Fruit fly (Drosophila melanogaster): Measurements from ENCODE around the gene CG32240.

The CG32240 gene

dm6 chr3L:4363887-4364794 is 17.3 kb downstream of the CG32240 start, which contains the start of the genes Cip4 and mRpS6 (continued):
- TF ChIP-seq salr (GFP tag; optimal IDR thresholded peaks at IDR 0.05) (peak; percentile 49 to 79), spab (GFP tag; optimal IDR thresholded peaks at IDR 0.05) (no peak), svp (GFP tag) (no peak), CG6163 (GFP tag; IDR thresholded peaks at IDR 0.05) (peak; percentile 83), Met (GFP tag; optimal IDR thresholded peaks at IDR 0.05) (peak; percentile 81), vri (GFP tag; optimal IDR thresholded peaks at IDR 0.05) (peak; percentile 66), topi (GFP tag; optimal IDR thresholded peaks at IDR 0.05) (peak; percentile 52), esn (GFP tag; optimal IDR thresholded peaks at IDR 0.05) (peak; percentile 85), Eip93F (GFP tag; optimal IDR thresholded peaks at IDR 0.05) (peak; percentile 30), CG1621 (tag; optimal IDR thresholded peaks at IDR 0.05) (no peak), CG16779 (tag; optimal IDR thresholded peaks at IDR 0.05) (peak; percentile 39), CG4318 (GFP tag; optimal IDR thresholded peaks at IDR 0.05) (peak; percentile 72), Hr4 (GFP tag; optimal IDR thresholded peaks at IDR 0.05) (peak; percentile 78), Lpt (GFP tag; optimal IDR thresholded peaks at IDR 0.05) (peak; percentile 55), Hr39 (GFP tag; optimal IDR thresholded peaks at IDR 0.05) (peak; percentile 76), fd85E (GFP tag; optimal IDR thresholded peaks at IDR 0.05) (no peak), fkh (GFP tag; optimal IDR thresholded peaks at IDR 0.05) (peak; percentile 56), cyc (GFP tag; optimal IDR thresholded peaks at IDR 0.05) (no peak), achi (GFP tag; optimal IDR thresholded peaks at IDR 0.05) (peak; percentile 81), pdm3 (GFP tag; optimal IDR thresholded peaks at IDR 0.05) (peak; percentile 86), Hr38 (GFP tag; optimal IDR thresholded peaks at IDR 0.05) (no peak), CG6792 (GFP tag; optimal IDR thresholded peaks at IDR 0.05) (peak; percentile 66), CG31627 (GFP tag; optimal IDR thresholded peaks at IDR 0.05) (peak; percentile 80), Blimp-1 (GFP tag; optimal IDR thresholded peaks at IDR 0.05) (no peak), CG3032 (tag; optimal IDR thresholded peaks at IDR 0.05) (peak; percentile 31), CG32006 (GFP tag; optimal IDR thresholded peaks at IDR 0.05) (peak; percentile 76), dsx (GFP tag; optimal IDR thresholded peaks at IDR 0.05; ENCODE audit: poor library complexity, severe bottlenecking) (peak; percentile 70), CG3919 (GFP tag; optimal IDR thresholded peaks at IDR 0.05) (peak; percentile 19), Sox14 (GFP tag; optimal IDR thresholded peaks at IDR 0.05) (peak; percentile 81), CG11762 (GFP tag; optimal IDR thresholded peaks at IDR 0.05; ENCODE audit: insufficient read depth) (no peak), dac (GFP tag; optimal IDR thresholded peaks at IDR 0.05) (peak; percentile 39), Sox102F (GFP tag; optimal IDR thresholded peaks at IDR 0.05) (no peak)

DNA sequence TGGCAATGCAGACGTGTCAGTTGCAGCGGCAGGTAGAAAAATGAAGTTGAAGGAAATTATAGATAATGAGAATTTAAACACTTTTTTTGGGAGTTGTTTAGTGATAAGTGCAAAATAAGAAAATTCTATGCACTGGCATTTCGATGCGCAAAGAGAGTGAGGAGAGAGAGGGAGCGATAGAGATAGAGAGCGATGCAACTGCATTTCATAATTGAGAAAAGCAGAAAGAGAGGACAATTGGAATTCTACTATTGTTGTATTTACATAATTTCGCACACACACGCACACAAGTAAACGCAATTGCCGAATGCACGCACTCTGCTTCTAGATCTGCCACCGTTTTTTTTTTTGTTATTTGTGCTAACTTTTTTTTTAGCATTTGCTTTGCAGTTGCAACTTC is 17.9 kb downstream of the CG32240 start:
- TF ChIP-seq CG8119 (GFP tag; IDR thresholded peaks at IDR 0.05) (0 out of 3 replicates have a peak, but pooled peaks have one; percentile 19), lz (GFP tag; optimal IDR thresholded peaks at IDR 0.05) (no peak), Hr4 (GFP tag; optimal IDR thresholded peaks at IDR 0.05) (no peak), svp (GFP tag) (no peak), Eip78C (GFP tag) (peak; percentile 8), cyc (GFP tag; optimal IDR thresholded peaks at IDR 0.05) (no peak), Blimp-1 (GFP tag; optimal IDR thresholded peaks at IDR 0.05) (no peak), salr (GFP tag; optimal IDR thresholded peaks at IDR 0.05) (peak in 1 of 2 experiments; percentile 33)

- TF ChIP-seq CG6854 (GFP tag; optimal IDR thresholded peaks at IDR 0.05): no peak
- TF ChIP-seq Sox14 (GFP tag; optimal IDR thresholded peaks at IDR 0.05): no peak
- no peak for TF ChIP-seq Eip78C (GFP tag)
- no peak for TF ChIP-seq CG15336 (GFP tag; IDR thresholded peaks at IDR 0.05)
- no peak for TF ChIP-seq CG6276 (GFP tag; optimal IDR thresholded peaks at IDR 0.05)
- TF ChIP-seq Sox15 (GFP tag; optimal IDR thresholded peaks at IDR 0.05): no peak
- TF ChIP-seq svp (GFP tag): no peak
- no peak for TF ChIP-seq Eip75B (GFP tag; optimal IDR thresholded peaks at IDR 0.05)
- no peak for TF ChIP-seq eg (GFP tag; IDR thresholded peaks at IDR 0.05)
- no peak for TF ChIP-seq Hr39 (GFP tag; optimal IDR thresholded peaks at IDR 0.05)
- no peak for TF ChIP-seq cyc (GFP tag; optimal IDR thresholded peaks at IDR 0.05)
- no peak for TF ChIP-seq Eip93F (GFP tag; optimal IDR thresholded peaks at IDR 0.05)
- TF ChIP-seq CG9139 (GFP tag; optimal IDR thresholded peaks at IDR 0.05): no peak
- TF ChIP-seq CG11902 (GFP tag; optimal IDR thresholded peaks at IDR 0.05): no peak
Measured at dm6 chr3L:4362937-4363336, 18.5 kb downstream of the CG32240 start.
